Worm (Caenorhabditis elegans) whole organism, L4 larva: Measurements from ENCODE around the gene C18C4.7.
A peak's percentile ranks its signal among the peaks of the same experiment; 100 is the strongest.

Experiments
- T20F7.1 ChIP-seq: fragments of 200-800 bp; sonication (Bioruptor generic); optimal IDR thresholded peaks from 2 replicates; lab custom pipeline; 2018; ENCODE audit warnings: mild to moderate bottlenecking, missing genetic modification characterization, missing compliant biosample characterization
- T26A8.4 ChIP-seq: fragments of 200-800 bp; sonication (Bioruptor generic); IDR thresholded peaks from 2 replicates; pipeline ENCODE4 v1.3.6; 2022; ENCODE audit warnings: missing genetic modification characterization, missing compliant biosample characterization
- Y48G9A.11 ChIP-seq: fragments of 200-800 bp; sonication (Bioruptor generic); IDR thresholded peaks from 2 replicates; pipeline ENCODE4 v1.3.6; 2022; ENCODE audit warnings: missing genetic modification reagents, missing genetic modification characterization, missing compliant biosample characterization
- aha-1 ChIP-seq: fragments of 150-350 bp; peaks from one replicate; lab custom pipeline; 2014; ENCODE audit warnings: missing biosample characterization, missing genetic modification characterization
- ceh-32 ChIP-seq: sonication (generic microtip); optimal IDR thresholded peaks from 2 replicates; lab custom pipeline; 2016; ENCODE audit warnings: mild to moderate bottlenecking, missing genetic modification characterization, missing compliant biosample characterization; ENCODE audit not compliant: poor library complexity
- ceh-44 ChIP-seq: fragments of 200-800 bp; sonication (Bioruptor generic); IDR thresholded peaks from 2 replicates; pipeline ENCODE4 v1.3.6; 2022; ENCODE audit warnings: missing genetic modification reagents, missing genetic modification characterization, missing compliant biosample characterization
- cey-2 ChIP-seq: sonication (generic microtip); optimal IDR thresholded peaks from 3 replicates; lab custom pipeline; 2017; ENCODE audit warnings: missing genetic modification characterization, mild to moderate bottlenecking, missing compliant biosample characterization, antibody characterized with exemption, borderline replicate concordance; ENCODE audit not compliant: insufficient read depth
- dpl-1 ChIP-seq: fragments of 150-350 bp; optimal IDR thresholded peaks from 2 replicates; lab custom pipeline; 2014; ENCODE audit warnings: missing biosample characterization, missing genetic modification reagents, missing genetic modification characterization
- hif-1 ChIP-seq, 2 experiments: sonication (generic microtip); optimal IDR thresholded peaks; 2 replicates each; lab custom pipeline; 2016 to 2017; ENCODE audit warnings: missing compliant biosample characterization in 2 of 2, missing genetic modification characterization in 2 of 2, missing genetic modification reagents in 2 of 2, missing genotype in 2 of 2, mild to moderate bottlenecking in 1 of 2
- hlh-30 ChIP-seq: sonication (generic microtip); optimal IDR thresholded peaks from 2 replicates; lab custom pipeline; 2017; ENCODE audit warnings: antibody characterized with exemption, mild to moderate bottlenecking, missing genetic modification characterization, missing compliant biosample characterization; ENCODE audit not compliant: insufficient read depth
- hmg-1.1 ChIP-seq: fragments of 200-800 bp; sonication (Bioruptor generic); IDR thresholded peaks from 2 replicates; pipeline ENCODE4 v1.3.6; 2022; ENCODE audit warnings: missing genetic modification reagents, missing genetic modification characterization, missing compliant biosample characterization
- lin-1 ChIP-seq: fragments of 200-800 bp; sonication (Bioruptor generic); IDR thresholded peaks from 2 replicates; pipeline ENCODE4 v1.3.6; 2022; ENCODE audit warnings: missing genetic modification reagents, missing genetic modification characterization, missing compliant biosample characterization
- lin-13 ChIP-seq: fragments of 150-350 bp; optimal IDR thresholded peaks from 2 replicates; lab custom pipeline; 2014; ENCODE audit warnings: missing biosample characterization, missing genetic modification reagents, missing genetic modification characterization
- lsy-2 ChIP-seq, 2 experiments: fragments of 150-350 bp in 1 of 2; sonication (generic microtip) in 1 of 2; optimal IDR thresholded peaks; 2 replicates each; lab custom pipeline; 2014 to 2017; ENCODE audit warnings: missing biosample characterization in 2 of 2, missing genetic modification characterization in 2 of 2
- madf-5 ChIP-seq, 2 experiments: fragments of 200-800 bp; sonication (Bioruptor generic); IDR thresholded peaks; 2 replicates each; pipeline ENCODE4 v1.3.6; 2022; ENCODE audit warnings: missing compliant biosample characterization in 2 of 2, missing genetic modification characterization in 2 of 2
- madf-9 ChIP-seq: fragments of 200-800 bp; sonication (Bioruptor generic); conservative IDR thresholded peaks from 2 replicates; pipeline ENCODE4 v1.3.6; 2022; ENCODE audit warnings: missing genetic modification reagents, missing genetic modification characterization, missing compliant biosample characterization
- mes-2 ChIP-seq: sonication (generic microtip); optimal IDR thresholded peaks from 2 replicates; lab custom pipeline; 2016; ENCODE audit warnings: missing genotype, mild to moderate bottlenecking, missing genetic modification characterization, missing compliant biosample characterization; ENCODE audit not compliant: poor library complexity, severe bottlenecking
- nhr-28 ChIP-seq: fragments of 150-350 bp; optimal IDR thresholded peaks from 2 replicates; lab custom pipeline; 2014; ENCODE audit warnings: missing biosample characterization, missing genetic modification characterization
- nhr-42 ChIP-seq: fragments of 200-800 bp; sonication (Bioruptor generic); IDR thresholded peaks from 2 replicates; pipeline ENCODE4 v1.3.6; 2022; ENCODE audit warnings: missing genetic modification characterization, missing compliant biosample characterization
- pqm-1 ChIP-seq: sonication (generic microtip); optimal IDR thresholded peaks from 2 replicates; lab custom pipeline; 2017; ENCODE audit warnings: missing biosample characterization, missing genetic modification characterization
- set-16 ChIP-seq: fragments of 200-800 bp; sonication (Bioruptor generic); IDR thresholded peaks from 2 replicates; pipeline ENCODE4 v1.3.6; 2022; ENCODE audit warnings: missing genetic modification reagents, missing genetic modification characterization, missing compliant biosample characterization
- snpc-1.2 ChIP-seq: fragments of 200-800 bp; sonication (Bioruptor generic); IDR thresholded peaks from 2 replicates; pipeline ENCODE4 v1.3.6; 2022; ENCODE audit warnings: missing genetic modification reagents, missing genetic modification characterization, missing compliant biosample characterization
- unc-130 ChIP-seq: sonication (generic microtip); optimal IDR thresholded peaks from 2 replicates; lab custom pipeline; 2016; ENCODE audit warnings: missing genetic modification reagents, missing genetic modification characterization, missing compliant biosample characterization
- unc-62 ChIP-seq, 3 experiments: fragments of 150-350 bp in 1 of 3; sonication (generic microtip); optimal IDR thresholded peaks in 2 of 3; peaks in 1 of 3; 1 replicate in 1 of 3; 2 replicates in 2 of 3; lab custom pipeline; 2014 to 2017; ENCODE audit warnings: missing biosample characterization in 3 of 3, missing genetic modification characterization in 3 of 3, missing genetic modification reagents in 3 of 3, missing genotype in 1 of 3
- zfp-2 ChIP-seq: sonication (generic microtip); optimal IDR thresholded peaks from 2 replicates; lab custom pipeline; 2016; ENCODE audit warnings: mild to moderate bottlenecking, missing genetic modification characterization, missing compliant biosample characterization

C18C4.7 gene

DNA sequence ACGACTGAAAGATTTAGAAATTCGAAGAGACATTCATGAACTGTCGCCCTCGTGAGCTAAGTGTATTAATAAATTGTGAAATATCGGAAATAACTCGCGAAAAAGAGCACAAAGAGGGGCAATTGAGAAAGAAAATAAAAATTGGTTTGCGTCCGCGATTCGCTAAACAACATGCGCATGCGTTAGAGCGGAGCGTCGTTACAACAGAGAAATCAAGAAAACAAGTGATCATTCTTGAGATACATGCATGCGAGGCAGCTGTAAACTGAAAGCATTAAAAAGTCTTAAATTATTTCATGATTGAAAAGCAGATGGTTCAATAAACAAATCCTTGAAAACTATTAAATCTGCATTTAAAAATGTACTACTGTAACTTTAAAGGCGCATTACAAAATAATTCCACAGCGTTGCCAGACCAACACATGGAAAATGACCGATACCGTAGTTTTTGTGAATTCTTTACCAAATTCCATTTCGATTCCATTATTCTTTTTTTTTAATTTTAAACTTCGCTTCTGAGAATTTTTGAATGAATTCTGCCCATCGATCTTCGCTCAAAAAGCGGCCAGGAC, 30.7 kb downstream of the C18C4.7 start, which contains the start of the genes cox-16 and syp-2:
TSS of gene cox-16 (minus strand) at position 4 of the 572 bp plus-strand sequence.
TSS of gene syp-2 (plus strand) at position 248 of the 572 bp plus-strand sequence.
- peak; percentile 8 for TF ChIP-seq mes-2 (tag; lab: Kevin White, UChicago)
- TF ChIP-seq Y48G9A.11 (GFP tag; lab: Robert Waterston, UW): peak; percentile 97
- TF ChIP-seq ceh-32: no peak
- 0 out of 2 replicates have a peak, but pooled peaks have one; percentile 32 for TF ChIP-seq hmg-1.1
- TF ChIP-seq unc-130: peak; percentile 26
- TF ChIP-seq T20F7.1: peak; percentile 96
- TF ChIP-seq snpc-1.2 (GFP tag; lab: Robert Waterston, UW): 0 out of 2 replicates have a peak, but pooled peaks have one; percentile 36
- peak; percentile 18 for TF ChIP-seq hlh-30 (tag; lab: Kevin White, UChicago)
- TF ChIP-seq zfp-2 (tag; lab: Kevin White, UChicago): no peak

DNA sequence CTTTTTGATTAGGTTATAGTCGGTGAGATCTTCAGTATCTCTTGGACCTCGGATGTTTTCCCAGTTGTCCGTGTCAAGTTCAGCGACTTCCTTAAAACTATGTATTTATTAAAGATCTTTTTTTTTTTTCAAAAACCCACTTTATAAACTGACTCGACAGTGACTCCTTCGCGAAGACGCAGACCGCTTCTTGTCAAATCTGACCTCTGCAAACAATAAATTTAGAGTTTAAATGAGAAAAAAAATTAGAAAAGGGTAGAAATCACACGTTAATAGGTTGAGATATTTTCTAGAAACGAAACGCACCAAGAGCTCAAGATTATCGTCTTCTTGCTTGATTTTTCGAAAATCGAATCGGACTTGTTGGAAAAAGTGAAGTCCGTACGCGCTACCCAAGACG, 31.2 kb downstream of the C18C4.7 start, which contains the start of gene C24G6.8:
TSS of gene C24G6.8 (minus strand) at position 101 of the 400 bp plus-strand sequence.
- TF ChIP-seq madf-9 (GFP tag; lab: Robert Waterston, UW) (no peak), unc-62 (GFP tag; optimal IDR thresholded peaks at IDR 0.05 in 1 of 2; lab: Kevin White, UChicago) (peak in 1 of 2 experiments; percentile 3), unc-62 (tag; optimal IDR thresholded peaks at IDR 0.05; lab: Kevin White, UChicago) (no peak)
- TF ChIP-seq, all 104 proteins: peak for 1

DNA sequence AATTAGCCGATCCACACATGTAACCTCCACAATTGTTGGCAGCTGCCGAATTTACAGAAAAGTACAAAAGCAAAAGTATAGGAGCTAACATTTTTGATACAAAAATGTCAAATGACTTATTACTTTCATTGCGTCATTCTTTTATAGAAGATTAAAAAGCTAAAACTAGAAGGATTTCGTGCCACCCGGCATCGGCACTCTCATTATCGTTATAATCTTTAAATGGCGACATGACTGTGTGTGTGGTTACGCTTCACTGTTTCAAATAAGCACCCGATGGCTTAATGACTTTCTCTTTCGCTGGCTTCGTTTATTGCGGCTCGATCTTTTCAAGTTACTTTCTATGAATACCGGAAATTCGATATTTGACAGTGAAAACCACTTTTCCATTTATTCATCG, 33.3 kb downstream of the C18C4.7 start, which contains the start of gene grl-1:
TSS of gene grl-1 (minus strand) at position 101 of the 400 bp plus-strand sequence.
- TF ChIP-seq ceh-32 (no peak), dpl-1 (GFP tag; lab: Kevin White, UChicago) (no peak), lin-1 (no peak), madf-5 (GFP tag; IDR thresholded peaks at IDR 0.05; lab: Robert Waterston, UW) (no peak), madf-9 (GFP tag; lab: Robert Waterston, UW) (no peak), cey-2 (no peak), lin-13 (no peak)

DNA sequence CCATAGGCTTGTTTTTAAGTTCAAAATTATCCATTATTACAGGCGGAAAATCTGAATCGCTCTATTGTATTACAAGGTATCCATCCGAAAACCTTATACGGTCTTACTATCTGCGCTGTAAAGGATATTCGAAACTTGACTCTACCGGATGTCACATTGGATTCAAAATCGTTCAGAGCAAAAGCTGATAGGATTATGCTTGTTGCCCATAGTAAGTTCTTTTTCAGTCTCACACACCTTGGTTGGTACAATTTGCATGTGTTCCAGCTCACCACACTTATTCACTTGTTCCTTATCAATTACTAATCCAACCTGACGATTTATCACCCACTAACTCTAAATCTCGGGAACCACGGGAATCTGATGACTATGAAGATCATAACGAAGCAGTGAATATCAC, 39.3 kb downstream of the C18C4.7 start:
- TF ChIP-seq T20F7.1 (no peak), ceh-44 (no peak), unc-62 (GFP tag; optimal IDR thresholded peaks at IDR 0.05 in 1 of 2; lab: Kevin White, UChicago) (peak in 1 of 2 experiments; percentile 92), unc-62 (tag; optimal IDR thresholded peaks at IDR 0.05; lab: Kevin White, UChicago) (no peak)

DNA sequence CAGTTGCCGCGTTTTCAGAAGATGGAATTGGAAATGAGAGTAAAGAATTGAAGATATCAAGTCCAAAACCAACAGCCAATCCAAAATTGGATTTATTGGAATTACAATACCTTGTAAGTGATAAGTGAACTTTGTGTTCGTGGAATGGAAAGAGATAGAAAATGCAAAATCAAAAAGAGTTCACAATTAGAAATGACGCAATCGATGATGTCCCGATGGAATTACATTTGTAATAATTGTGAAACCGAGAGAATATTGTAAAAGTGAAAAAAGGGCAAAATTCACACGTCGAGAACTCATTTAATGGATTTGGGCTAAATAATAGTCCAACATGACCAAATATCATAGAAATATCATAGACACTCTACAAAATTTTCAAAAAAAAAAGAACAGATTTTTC, 41.8 kb downstream of the C18C4.7 start:
- TF ChIP-seq aha-1 (tag; lab: Kevin White, UChicago) (peak; percentile 80), unc-62 (GFP tag; optimal IDR thresholded peaks at IDR 0.05 in 1 of 2; lab: Kevin White, UChicago) (peak in 1 of 2 experiments; percentile 80), unc-62 (tag; optimal IDR thresholded peaks at IDR 0.05; lab: Kevin White, UChicago) (no peak), set-16 (no peak)

DNA sequence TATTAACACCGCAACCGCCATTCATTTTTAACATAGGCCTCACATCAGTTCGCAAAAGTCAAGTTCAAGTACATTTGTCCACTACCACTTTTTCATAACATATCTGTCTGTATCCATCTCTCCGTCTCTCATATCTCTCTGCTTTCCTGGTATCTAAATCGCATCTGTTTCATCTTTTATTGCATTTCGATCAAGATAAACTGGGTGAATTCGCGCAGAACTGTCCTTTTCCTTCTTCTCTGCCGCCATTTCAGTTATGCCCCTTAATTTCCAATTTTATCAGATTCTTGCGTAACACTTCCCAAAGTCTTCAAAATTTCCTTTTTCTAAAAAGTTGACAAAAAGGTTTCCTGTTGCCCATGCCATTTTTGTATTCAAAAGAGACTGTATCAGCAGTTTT, 43.8 kb downstream of the C18C4.7 start:
- no peak for TF ChIP-seq pqm-1 (tag; lab: Kevin White, UChicago)
- TF ChIP-seq nhr-28 (tag; lab: Kevin White, UChicago): peak; percentile 22
- TF ChIP-seq ceh-44: no peak
- TF ChIP-seq unc-62 (GFP tag; optimal IDR thresholded peaks at IDR 0.05 in 1 of 2; lab: Kevin White, UChicago): peak in 1 of 2 experiments; percentile 83
- TF ChIP-seq unc-62 (tag; optimal IDR thresholded peaks at IDR 0.05; lab: Kevin White, UChicago): no peak

DNA sequence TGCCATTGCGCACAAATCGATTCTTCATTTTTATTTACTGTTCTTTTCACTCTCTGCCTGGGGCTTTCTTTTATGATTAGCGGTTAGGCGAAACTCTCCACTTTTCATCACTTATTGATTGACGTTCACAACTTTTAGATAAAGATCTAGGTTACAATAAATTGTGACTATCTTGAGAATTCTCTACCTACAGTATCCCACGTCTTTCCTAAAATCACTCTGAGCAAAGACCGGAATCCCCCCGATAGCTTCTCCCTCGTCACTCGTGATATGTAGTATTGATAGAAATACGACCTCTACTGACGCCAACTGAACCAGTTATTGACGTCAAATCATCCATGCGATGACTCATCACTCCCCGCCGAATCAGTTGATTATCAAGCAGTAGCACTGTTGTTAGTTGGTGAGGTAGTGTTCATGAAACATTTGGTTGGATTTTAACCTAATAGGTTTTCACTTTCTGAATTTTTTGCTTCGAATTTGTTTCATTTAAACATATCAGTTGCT, 45.2 kb downstream of the C18C4.7 start, which contains the start of gene hir-1:
TSS of gene hir-1 (plus strand) at position 405 of the 507 bp plus-strand sequence.
- no peak for TF ChIP-seq nhr-42 (GFP tag; lab: Robert Waterston, UW)
- TF ChIP-seq lsy-2 (tag; optimal IDR thresholded peaks at IDR 0.05; lab: Kevin White, UChicago): peak in 1 of 2 experiments; percentile 4
- peak; percentile 97 for TF ChIP-seq aha-1 (tag; lab: Kevin White, UChicago)
- TF ChIP-seq hif-1 (tag; optimal IDR thresholded peaks at IDR 0.05; lab: Kevin White, UChicago): no peak
- 0 out of 2 replicates have a peak, but pooled peaks have one; percentile 22 for TF ChIP-seq T26A8.4 (GFP tag; lab: Robert Waterston, UW)
- TF ChIP-seq, all 104 proteins: peak for 3
